Worm (Caenorhabditis elegans) whole organism, midembryonic: ENCODE data around the gene T25E4.1.

Experiments used
- T22C8.4 ChIP-seq: fragments of 200-800 bp; sonication (Bioruptor generic); IDR thresholded peaks from 2 replicates; pipeline ENCODE4 v1.3.6; 2022; ENCODE audit warnings: missing genetic modification characterization, missing compliant biosample characterization
- flt-1 ChIP-seq: fragments of 200-800 bp; sonication (Bioruptor generic); IDR thresholded peaks from 2 replicates; pipeline ENCODE4 v1.3.6; 2022; ENCODE audit warnings: missing genetic modification characterization, missing compliant biosample characterization
- med-1 ChIP-seq: sonication (generic microtip); optimal IDR thresholded peaks from 2 replicates; lab custom pipeline; 2017; ENCODE audit warnings: missing genetic modification characterization, mild to moderate bottlenecking, missing compliant biosample characterization, antibody characterized with exemption, missing genetic modification reagents; ENCODE audit not compliant: insufficient read depth
- tab-1 ChIP-seq: fragments of 200-800 bp; sonication (Bioruptor generic); IDR thresholded peaks from 2 replicates; pipeline ENCODE4 v1.3.6; 2022; ENCODE audit warnings: missing genetic modification characterization, missing compliant biosample characterization
- ztf-29 ChIP-seq: fragments of 200-800 bp; sonication (Bioruptor generic); IDR thresholded peaks from 2 replicates; pipeline ENCODE4 v1.3.6; 2022; ENCODE audit warnings: missing genetic modification reagents, missing genetic modification characterization, missing compliant biosample characterization

- no peak for TF ChIP-seq flt-1 (GFP tag; lab: Robert Waterston, UW)
- no peak for TF ChIP-seq med-1 (GFP tag; lab: Kevin White, UChicago)
- TF ChIP-seq T22C8.4 (GFP tag; lab: Robert Waterston, UW) = no peak
- TF ChIP-seq ztf-29 (GFP tag; lab: Robert Waterston, UW) = no peak
- TF ChIP-seq tab-1 (GFP tag; lab: Robert Waterston, UW) = no peak
These were observed 3.2 kb upstream of the T25E4.1 start for ce11 chrII:5574925-5575324.
